Fruit fly (Drosophila melanogaster): ENCODE data around the gene CG42374.
A peak's percentile ranks its signal among the peaks of the same experiment; 100 is the strongest.

Gene CG42374

DNA sequence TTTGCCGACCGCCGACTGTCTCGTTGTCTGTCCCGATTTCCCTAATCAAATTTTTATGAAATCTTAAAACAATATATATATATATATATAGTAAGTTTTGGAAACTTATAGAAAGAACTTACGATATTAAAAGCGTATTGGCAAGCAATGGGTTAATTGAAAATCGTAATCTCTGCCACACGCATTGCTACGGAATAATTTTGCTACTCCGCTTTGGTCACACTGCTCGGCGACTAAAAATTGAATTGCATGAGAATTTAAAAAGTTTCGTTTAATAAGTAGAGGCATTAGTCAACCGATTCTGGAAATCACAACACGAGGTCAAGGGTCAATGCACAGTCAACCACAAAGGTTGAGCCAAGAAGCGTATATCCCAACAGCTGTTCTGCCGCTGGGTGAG, 2.4 kb upstream of the CG42374 start, which contains the start of gene Bet1 (continued):
- no peak for TF ChIP-seq lov (optimal IDR thresholded peaks at IDR 0.05)
- TF ChIP-seq lov (GFP tag; IDR thresholded peaks at IDR 0.05) = no peak
- TF ChIP-seq CG4854 (GFP tag; optimal IDR thresholded peaks at IDR 0.05) = no peak
- no peak for TF ChIP-seq Sry-β (GFP tag; optimal IDR thresholded peaks at IDR 0.05)
- TF ChIP-seq CG4404 (GFP tag; IDR thresholded peaks at IDR 0.05) = peak; percentile 24; the same call in 1 of the 2 replicates
- no peak for TF ChIP-seq CG8290 (GFP tag; optimal IDR thresholded peaks at IDR 0.05)
- TF ChIP-seq CG8290 (tag; optimal IDR thresholded peaks at IDR 0.05) = peak in 1 of 2 experiments; percentile 4
- TF ChIP-seq CG7987 (GFP tag; optimal IDR thresholded peaks at IDR 0.05) = no peak
- no peak for TF ChIP-seq PHDP (tag; optimal IDR thresholded peaks at IDR 0.05)
- TF ChIP-seq CoRest (tag; optimal IDR thresholded peaks at IDR 0.05) = no peak
- no peak for TF ChIP-seq CG1647 (GFP tag; optimal IDR thresholded peaks at IDR 0.05)
- no peak for TF ChIP-seq CG11456 (GFP tag; IDR thresholded peaks at IDR 0.05)
- 0 out of 3 replicates have a peak, but pooled peaks have one; percentile 38 for TF ChIP-seq ci (GFP tag; IDR thresholded peaks at IDR 0.05)
- TF ChIP-seq CkIIα-i1 (GFP tag; IDR thresholded peaks at IDR 0.05) = no peak
- TF ChIP-seq CG1602 (GFP tag; optimal IDR thresholded peaks at IDR 0.05) = no peak
- TF ChIP-seq MBD-R2 (GFP tag; IDR thresholded peaks at IDR 0.05) = peak; percentile 55
- no peak for TF ChIP-seq CG13624 (GFP tag; optimal IDR thresholded peaks at IDR 0.05)
- TF ChIP-seq Six4 (GFP tag; optimal IDR thresholded peaks at IDR 0.05) = no peak
- TF ChIP-seq Bdp1 (GFP tag; optimal IDR thresholded peaks at IDR 0.05) = no peak
- no peak for TF ChIP-seq her (GFP tag; optimal IDR thresholded peaks at IDR 0.05)
- no peak for TF ChIP-seq esg (GFP tag; conservative IDR thresholded peaks at IDR 0.05)
- TF ChIP-seq CG12236 (GFP tag; optimal IDR thresholded peaks at IDR 0.05) = no peak
- TF ChIP-seq CG1792 (GFP tag; optimal IDR thresholded peaks at IDR 0.05) = no peak
- peak; percentile 55; the same call in 1 of the 2 replicates for TF ChIP-seq CG32532 (GFP tag; IDR thresholded peaks at IDR 0.05)
- no peak for TF ChIP-seq Aef1 (GFP tag; IDR thresholded peaks at IDR 0.05)
- no peak for TF ChIP-seq CG10654 (GFP tag; optimal IDR thresholded peaks at IDR 0.05)
- TF ChIP-seq CG10209 (GFP tag; optimal IDR thresholded peaks at IDR 0.05) = peak; percentile 13
- no peak for TF ChIP-seq CHES-1-like (GFP tag; optimal IDR thresholded peaks at IDR 0.05)
- TF ChIP-seq Dek (tag; optimal IDR thresholded peaks at IDR 0.05) = no peak
- TF ChIP-seq stwl (tag; optimal IDR thresholded peaks at IDR 0.05) = peak; percentile 53
- TF ChIP-seq disco-r (GFP tag; optimal IDR thresholded peaks at IDR 0.05) = no peak
- no peak for TF ChIP-seq prd (optimal IDR thresholded peaks at IDR 0.05)
- peak; percentile 34; the same call in 1 of the 3 replicates for TF ChIP-seq prd (GFP tag; IDR thresholded peaks at IDR 0.05)
- no peak for TF ChIP-seq Max (GFP tag; optimal IDR thresholded peaks at IDR 0.05)
- TF ChIP-seq Ada2b (GFP tag; IDR thresholded peaks at IDR 0.05) = no peak
- TF ChIP-seq Adf1 (GFP tag; IDR thresholded peaks at IDR 0.05) = no peak
- no peak for TF ChIP-seq Ets97D (GFP tag; optimal IDR thresholded peaks at IDR 0.05)
- TF ChIP-seq lilli (GFP tag; optimal IDR thresholded peaks at IDR 0.05) = no peak
- no peak for TF ChIP-seq rib (GFP tag; IDR thresholded peaks at IDR 0.05)
- no peak for TF ChIP-seq Vsx1 (GFP tag; optimal IDR thresholded peaks at IDR 0.05)
- TF ChIP-seq CG15269 (tag; optimal IDR thresholded peaks at IDR 0.05) = peak; percentile 6
- TF ChIP-seq Atf6 (GFP tag; IDR thresholded peaks at IDR 0.05) = no peak
- TF ChIP-seq CG3995 (GFP tag; optimal IDR thresholded peaks at IDR 0.05) = no peak
- no peak for TF ChIP-seq ro (GFP tag; IDR thresholded peaks at IDR 0.05)
- no peak for TF ChIP-seq bigmax (GFP tag; optimal IDR thresholded peaks at IDR 0.05)
- TF ChIP-seq NfI (GFP tag; optimal IDR thresholded peaks at IDR 0.05) = peak; percentile 25
- TF ChIP-seq Atf3 (GFP tag; optimal IDR thresholded peaks at IDR 0.05) = no peak
- TF ChIP-seq CG17912 (GFP tag; optimal IDR thresholded peaks at IDR 0.05) = no peak
- TF ChIP-seq CG12942 (GFP tag; optimal IDR thresholded peaks at IDR 0.05) = no peak
- TF ChIP-seq ab (GFP tag; optimal IDR thresholded peaks at IDR 0.05) = no peak
- TF ChIP-seq CG15011 (GFP tag; optimal IDR thresholded peaks at IDR 0.05) = no peak
- TF ChIP-seq CG5180 (GFP tag; optimal IDR thresholded peaks at IDR 0.05) = no peak
- no peak for TF ChIP-seq Hr39 (optimal IDR thresholded peaks at IDR 0.05)
